Worm (Caenorhabditis elegans) whole organism, mixed stage, embryonic: ENCODE measurements around the gene K01D12.8.
"Not testable (repeated sequence)": the region's sequence is repeated elsewhere in the genome, so short reads cannot be mapped to it uniquely, and the experiment has no call there.

Source experiments
- drap-1 ChIP-seq: fragments of 200-800 bp; sonication (Bioruptor generic); optimal IDR thresholded peaks from 3 replicates; lab custom pipeline; 2018; ENCODE audit warnings: mild to moderate bottlenecking, missing genetic modification characterization, missing compliant biosample characterization
- elt-3 ChIP-seq: fragments of 150-350 bp; optimal IDR thresholded peaks from 2 replicates; lab custom pipeline; 2014; ENCODE audit warnings: missing biosample characterization, missing genetic modification characterization
- mls-2 ChIP-seq: sonication (generic microtip); optimal IDR thresholded peaks from 2 replicates; lab custom pipeline; 2016; ENCODE audit warnings: mild to moderate bottlenecking, missing genetic modification characterization, moderate library complexity, missing compliant biosample characterization
- nhr-12 ChIP-seq: fragments of 150-350 bp; optimal IDR thresholded peaks from 2 replicates; lab custom pipeline; 2014; ENCODE audit warnings: missing biosample characterization, missing genetic modification characterization
- nhr-2 ChIP-seq: fragments of 150-350 bp; optimal IDR thresholded peaks from 2 replicates; lab custom pipeline; 2014; ENCODE audit warnings: missing biosample characterization, missing genetic modification characterization
- nhr-237 ChIP-seq: fragments of 150-350 bp; optimal IDR thresholded peaks from 2 replicates; lab custom pipeline; 2014; ENCODE audit warnings: missing biosample characterization, missing genetic modification characterization
- pha-4 ChIP-seq: fragments of 150-350 bp; optimal IDR thresholded peaks from 2 replicates; lab custom pipeline; 2018; ENCODE audit warnings: missing biosample characterization, missing genetic modification reagents, missing genetic modification characterization
- sem-2 ChIP-seq: fragments of 200-800 bp; sonication (Bioruptor generic); optimal IDR thresholded peaks from 2 replicates; lab custom pipeline; 2018; ENCODE audit warnings: mild to moderate bottlenecking, missing genetic modification characterization, missing compliant biosample characterization
- unc-120 ChIP-seq: sonication (generic microtip); optimal IDR thresholded peaks from 2 replicates; lab custom pipeline; 2017; ENCODE audit warnings: missing genetic modification characterization, missing compliant biosample characterization; ENCODE audit not compliant: poor library complexity, severe bottlenecking
- unc-39 ChIP-seq: fragments of 150-350 bp; optimal IDR thresholded peaks from 2 replicates; lab custom pipeline; 2014; ENCODE audit warnings: missing biosample characterization, missing genetic modification characterization
- unc-62 ChIP-seq: fragments of 150-350 bp; optimal IDR thresholded peaks from 2 replicates; lab custom pipeline; 2014; ENCODE audit warnings: missing biosample characterization, missing genetic modification reagents, missing genetic modification characterization
- ztf-11 ChIP-seq: fragments of 150-350 bp; optimal IDR thresholded peaks from 2 replicates; lab custom pipeline; 2014; ENCODE audit warnings: missing biosample characterization, missing genetic modification characterization

DNA sequence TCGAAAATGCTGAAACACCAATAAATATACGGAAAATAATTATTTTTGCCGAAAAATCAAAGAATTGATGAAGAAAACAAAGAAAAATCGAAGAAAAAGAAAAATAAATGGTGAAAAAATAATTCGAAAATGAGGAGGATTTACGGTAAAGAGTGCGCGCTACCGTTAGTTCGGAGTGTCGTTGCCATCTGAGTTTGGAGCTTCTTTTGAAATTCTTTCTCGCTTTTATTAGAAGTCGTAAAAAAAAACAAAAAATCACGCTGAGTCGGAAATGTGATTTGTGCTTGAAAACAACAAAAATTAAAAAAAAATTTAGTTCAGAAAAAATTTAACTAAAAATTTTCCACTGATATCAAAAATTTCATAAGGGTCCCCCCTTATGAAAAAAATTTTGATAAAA, 28.2 kb upstream of the K01D12.8 start, which contains the start of gene F23H12.10:
- TF ChIP-seq unc-39 (tag; lab: Kevin White, UChicago); mls-2 (tag; lab: Kevin White, UChicago); sem-2 (GFP tag; lab: Kevin White, UChicago); elt-3 (tag; lab: Kevin White, UChicago); ztf-11 (tag; lab: Kevin White, UChicago); nhr-237 (tag; lab: Kevin White, UChicago); pha-4 (tag; lab: Kevin White, UChicago); nhr-12 (tag; lab: Kevin White, UChicago); unc-120 (tag; lab: Kevin White, UChicago); nhr-2; unc-62 (GFP tag; lab: Kevin White, UChicago); drap-1 (GFP tag; lab: Kevin White, UChicago): not testable (repeated sequence)
